Worm (Caenorhabditis elegans) whole organism, late embryonic: ENCODE data around the gene K01A2.5.

ENCODE experiments used
- T23F11.4 ChIP-seq: fragments of 200-800 bp; sonication (Bioruptor generic); optimal IDR thresholded peaks from 2 replicates; lab custom pipeline; 2018; ENCODE audit warnings: mild to moderate bottlenecking, missing genetic modification characterization, missing compliant biosample characterization
- dve-1 ChIP-seq: sonication (generic microtip); optimal IDR thresholded peaks from 2 replicates; lab custom pipeline; 2017; ENCODE audit warnings: antibody characterized with exemption, mild to moderate bottlenecking, missing genetic modification characterization, missing compliant biosample characterization
- elt-2 ChIP-seq: sonication (generic microtip); optimal IDR thresholded peaks from 2 replicates; lab custom pipeline; 2016; ENCODE audit warnings: missing genetic modification reagents, missing genetic modification characterization, missing compliant biosample characterization
- ets-4 ChIP-seq: sonication (generic microtip); optimal IDR thresholded peaks from 2 replicates; lab custom pipeline; 2016; ENCODE audit warnings: missing genetic modification characterization, missing compliant biosample characterization
- fkh-10 ChIP-seq: fragments of 150-350 bp; optimal IDR thresholded peaks from 2 replicates; lab custom pipeline; 2014; ENCODE audit warnings: missing biosample characterization, missing genetic modification reagents, missing genetic modification characterization
- fkh-6 ChIP-seq: sonication (generic microtip); optimal IDR thresholded peaks from 2 replicates; lab custom pipeline; 2016; ENCODE audit warnings: missing genetic modification characterization, missing compliant biosample characterization
- gmeb-2 ChIP-seq: sonication (generic microtip); optimal IDR thresholded peaks from 2 replicates; lab custom pipeline; 2016; ENCODE audit warnings: missing genetic modification characterization, inconsistent platforms, missing compliant biosample characterization
- mec-3 ChIP-seq: sonication (generic microtip); optimal IDR thresholded peaks from 2 replicates; lab custom pipeline; 2016; ENCODE audit warnings: borderline replicate concordance, missing genetic modification characterization, missing compliant biosample characterization
- nfya-1 ChIP-seq: sonication (generic microtip); optimal IDR thresholded peaks from 2 replicates; lab custom pipeline; 2017; ENCODE audit warnings: missing genetic modification characterization, mild to moderate bottlenecking, missing compliant biosample characterization, antibody characterized with exemption, moderate library complexity
- pqm-1 ChIP-seq: sonication (generic microtip); optimal IDR thresholded peaks from 2 replicates; lab custom pipeline; 2016; ENCODE audit warnings: missing genetic modification characterization, missing compliant biosample characterization
- tbx-2 ChIP-seq: sonication (generic microtip); optimal IDR thresholded peaks from 2 replicates; lab custom pipeline; 2016; ENCODE audit warnings: missing genetic modification characterization, missing compliant biosample characterization
- unc-3 ChIP-seq, 2 experiments: fragments of 200-800 bp in 1 of 2; sonication (Bioruptor generic) in 1 of 2; sonication (generic microtip) in 1 of 2; conservative IDR thresholded peaks in 1 of 2; optimal IDR thresholded peaks in 1 of 2; 2 replicates each; pipeline versions ENCODE4 v1.3.6 to Lab custom; 2016 to 2022; ENCODE audit warnings: missing compliant biosample characterization in 2 of 2, missing genetic modification characterization in 2 of 2, missing genetic modification reagents in 1 of 2
- ztf-16 ChIP-seq: sonication (generic microtip); optimal IDR thresholded peaks from 2 replicates; lab custom pipeline; 2017; ENCODE audit warnings: missing genetic modification characterization, missing compliant biosample characterization

DNA sequence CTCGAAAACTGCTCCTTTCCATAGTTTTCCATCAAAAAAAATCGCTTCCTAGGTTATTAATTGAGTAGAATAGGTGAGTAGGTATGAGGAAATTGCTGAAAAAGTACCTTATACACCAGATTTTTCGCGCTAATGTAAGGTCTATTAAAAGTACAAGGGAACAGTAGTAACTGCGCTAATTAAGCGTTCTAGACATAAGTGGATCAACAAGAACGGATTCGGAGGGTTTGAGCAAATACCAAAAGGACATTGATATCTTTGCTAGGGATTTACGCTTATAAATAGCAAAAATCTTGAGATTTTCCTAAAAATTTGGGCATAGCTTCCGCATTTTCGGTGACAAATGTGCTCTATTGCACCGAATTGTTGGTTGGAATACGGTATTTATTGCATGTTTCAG, 27.2 kb upstream of the K01A2.5 start, which contains the start of gene B0432.7:
- TF ChIP-seq pqm-1 (tag; lab: Kevin White, UChicago) (no peak), mec-3 (tag; lab: Kevin White, UChicago) (no peak), elt-2 (no peak), dve-1 (no peak), ztf-16 (tag; lab: Kevin White, UChicago) (no peak), fkh-6 (tag; lab: Kevin White, UChicago) (no peak), fkh-10 (GFP tag; lab: Kevin White, UChicago) (no peak), ets-4 (no peak), unc-3 (GFP tag; conservative IDR thresholded peaks at IDR 0.05; lab: Robert Waterston, UW) (no peak), unc-3 (tag; optimal IDR thresholded peaks at IDR 0.05; lab: Kevin White, UChicago) (no peak), gmeb-2 (no peak), T23F11.4 (no peak), tbx-2 (no peak), nfya-1 (no peak)
